Worm (Caenorhabditis elegans) whole organism, late embryonic: Measurements from ENCODE around the gene C28H8.2.

Experiments used
- F13H6.1 ChIP-seq: sonication (generic microtip); optimal IDR thresholded peaks from 2 replicates; lab custom pipeline; 2016; ENCODE audit warnings: missing genetic modification characterization, missing compliant biosample characterization
- K02D7.2 ChIP-seq: sonication (generic microtip); optimal IDR thresholded peaks from 2 replicates; lab custom pipeline; 2017; ENCODE audit warnings: mild to moderate bottlenecking, missing genetic modification characterization, missing compliant biosample characterization
- ceh-2 ChIP-seq: sonication (generic microtip); optimal IDR thresholded peaks from 2 replicates; lab custom pipeline; 2016; ENCODE audit warnings: missing genotype, missing genetic modification characterization, missing compliant biosample characterization
- ceh-22 ChIP-seq: sonication (generic microtip); optimal IDR thresholded peaks from 2 replicates; lab custom pipeline; 2017; ENCODE audit warnings: missing biosample characterization, missing genetic modification characterization
- ceh-45 ChIP-seq: fragments of 200-800 bp; sonication (Bioruptor generic); IDR thresholded peaks from 2 replicates; pipeline ENCODE4 v1.3.6; 2022; ENCODE audit warnings: missing genetic modification reagents, missing genetic modification characterization, missing compliant biosample characterization
- ceh-9 ChIP-seq: sonication (generic microtip); optimal IDR thresholded peaks from 2 replicates; lab custom pipeline; 2016; ENCODE audit warnings: mild to moderate bottlenecking, missing genetic modification characterization, inconsistent platforms, missing compliant biosample characterization
- hlh-13 ChIP-seq: fragments of 200-800 bp; sonication (Bioruptor generic); optimal IDR thresholded peaks from 2 replicates; lab custom pipeline; 2018; ENCODE audit warnings: mild to moderate bottlenecking, missing genetic modification characterization, missing compliant biosample characterization
- pha-2 ChIP-seq: sonication (generic microtip); optimal IDR thresholded peaks from 2 replicates; lab custom pipeline; 2017; ENCODE audit warnings: mild to moderate bottlenecking, missing genetic modification characterization, missing compliant biosample characterization
- unc-55 ChIP-seq: sonication (generic microtip); optimal IDR thresholded peaks from 2 replicates; lab custom pipeline; 2017; ENCODE audit warnings: missing biosample characterization, missing genetic modification reagents, missing genetic modification characterization
- unc-86 ChIP-seq: sonication (generic microtip); optimal IDR thresholded peaks from 2 replicates; lab custom pipeline; 2016; ENCODE audit warnings: missing genetic modification characterization, missing compliant biosample characterization

ce11 chrIII:5938013-5938412 is 17.9 kb downstream of the C28H8.2 start:
- TF ChIP-seq K02D7.2 (tag; lab: Kevin White, UChicago) (no peak), ceh-45 (GFP tag; lab: Robert Waterston, UW) (no peak), ceh-2 (tag; lab: Kevin White, UChicago) (no peak), hlh-13 (no peak), unc-86 (no peak), ceh-9 (tag; lab: Kevin White, UChicago) (no peak), pha-2 (no peak), F13H6.1 (tag; lab: Kevin White, UChicago) (peak; percentile 36), ceh-22 (no peak), unc-55 (GFP tag; lab: Kevin White, UChicago) (no peak)
